Worm (Caenorhabditis elegans): ENCODE measurements around the gene ceh-24.

Gene ceh-24

ce11 chrV:13796246-13796776, 16.7 kb upstream of the ceh-24 start, which contains the start of gene twk-32:
Gene twk-32 (plus strand): TSS chrV:13796641.
- TF ChIP-seq unc-62 (GFP tag; optimal IDR thresholded peaks at IDR 0.05) = no peak

- no peak for TF ChIP-seq unc-62 (GFP tag; optimal IDR thresholded peaks at IDR 0.05)
These were observed 13.8 kb upstream of the ceh-24 start for ce11 chrV:13799190-13799589.

ce11 chrV:13803902-13804301, 9.1 kb upstream of the ceh-24 start, which contains the start of gene swan-2:
Gene swan-2 (minus strand): TSS chrV:13804281.
- TF ChIP-seq unc-62 (GFP tag; optimal IDR thresholded peaks at IDR 0.05) = no peak

- no peak for TF ChIP-seq unc-62 (GFP tag; optimal IDR thresholded peaks at IDR 0.05)
These were observed 5.8 kb upstream of the ceh-24 start, which contains the start of gene swan-1 for ce11 chrV:13807232-13807631. Gene swan-1 (minus strand): TSS chrV:13807237.

- no peak for TF ChIP-seq unc-62 (GFP tag; optimal IDR thresholded peaks at IDR 0.05)
These were observed 4.6 kb upstream of the ceh-24 start for ce11 chrV:13808462-13808867.

ce11 chrV:13812330-13812729, 701 bp upstream of the ceh-24 start:
- no peak for TF ChIP-seq unc-62 (GFP tag; optimal IDR thresholded peaks at IDR 0.05)

- no peak for TF ChIP-seq unc-62 (GFP tag; optimal IDR thresholded peaks at IDR 0.05)
These were observed 3.8 kb downstream of the ceh-24 start, which contains the start of gene F55B12.2 for ce11 chrV:13816877-13817276. Gene F55B12.2 (minus strand): TSS chrV:13816977.

ce11 chrV:13818824-13819408, 5.9 kb downstream of the ceh-24 start, which contains the start of gene sel-10:
Gene sel-10 (plus strand): TSS chrV:13819361.
- TF ChIP-seq unc-62 (GFP tag; optimal IDR thresholded peaks at IDR 0.05) = no peak

- no peak for TF ChIP-seq unc-62 (GFP tag; optimal IDR thresholded peaks at IDR 0.05)
These were observed 9.7 kb downstream of the ceh-24 start, which contains the start of gene hpo-31 for ce11 chrV:13822752-13823151. Gene hpo-31 (plus strand): TSS chrV:13823052.

ce11 chrV:13827920-13828319, 14.9 kb downstream of the ceh-24 start, which contains the start of gene nrf-5:
Gene nrf-5 (plus strand): TSS chrV:13828267.
- TF ChIP-seq unc-62 (GFP tag; optimal IDR thresholded peaks at IDR 0.05) = no peak

ce11 chrV:13830813-13831212, 17.8 kb downstream of the ceh-24 start, which contains the start of gene str-165:
Gene str-165 (plus strand): TSS chrV:13831113.
- TF ChIP-seq unc-62 (GFP tag; optimal IDR thresholded peaks at IDR 0.05) = no peak

- no peak for TF ChIP-seq unc-62 (GFP tag; optimal IDR thresholded peaks at IDR 0.05)
These were observed 20.9 kb downstream of the ceh-24 start, which contains the start of gene srx-129 for ce11 chrV:13833951-13834350. Gene srx-129 (plus strand): TSS chrV:13834251.

- TF ChIP-seq unc-62 (GFP tag; optimal IDR thresholded peaks at IDR 0.05) = no peak
These were observed 24.1 kb downstream of the ceh-24 start, which contains the start of gene srx-128 for ce11 chrV:13837173-13837572. Gene srx-128 (plus strand): TSS chrV:13837473.

ce11 chrV:13839433-13839832, 26.4 kb downstream of the ceh-24 start, which contains the start of gene F55B12.10:
Gene F55B12.10 (plus strand): TSS chrV:13839733.
- no peak for TF ChIP-seq unc-62 (GFP tag; optimal IDR thresholded peaks at IDR 0.05)

- TF ChIP-seq unc-62 (GFP tag; optimal IDR thresholded peaks at IDR 0.05) = no peak
These were observed 27.9 kb downstream of the ceh-24 start, which contains the start of gene srx-17 for ce11 chrV:13840909-13841308. Gene srx-17 (plus strand): TSS chrV:13841209.

ce11 chrV:13843147-13843546, 30.1 kb downstream of the ceh-24 start, which contains the start of gene srx-130:
Gene srx-130 (plus strand): TSS chrV:13843447.
- no peak for TF ChIP-seq unc-62 (GFP tag; optimal IDR thresholded peaks at IDR 0.05)

- no peak for TF ChIP-seq unc-62 (GFP tag; optimal IDR thresholded peaks at IDR 0.05)
These were observed 32.1 kb downstream of the ceh-24 start, which contains the start of gene srx-131 for ce11 chrV:13845136-13845535. Gene srx-131 (plus strand): TSS chrV:13845436.

All from whole organism, dauer.